Worm (Caenorhabditis elegans): ENCODE data around the gene fars-3.

- no peak for TF ChIP-seq ZK185.1 (tag; optimal IDR thresholded peaks at IDR 0.05; ENCODE audit: poor library complexity, severe bottlenecking)
- no peak for TF ChIP-seq ceh-100 (GFP tag; IDR thresholded peaks at IDR 0.05)
- no peak for TF ChIP-seq tbx-9 (tag; optimal IDR thresholded peaks at IDR 0.05; ENCODE audit: borderline replicate concordance)
- TF ChIP-seq snpc-4 (GFP tag; optimal IDR thresholded peaks at IDR 0.05): no peak
- peak in 1 of 4 experiments; percentile 16 for TF ChIP-seq snpc-4 (tag; optimal IDR thresholded peaks at IDR 0.05)
Observed at ce11 chrII:8442176-8442575, 22.5 kb upstream of the fars-3 start.
